Fruit fly (Drosophila melanogaster) whole organism, prepupa: ENCODE data around the gene CG32413.

ENCODE experiments used
- Ets96B ChIP-seq: fragments of 200-800 bp; optimal IDR thresholded peaks from 2 replicates; lab custom pipeline; 2019; ENCODE audit warnings: missing biosample characterization, mild to moderate bottlenecking, missing genetic modification characterization, moderate library complexity
- cyc ChIP-seq: fragments of 200-800 bp; sonication (Bioruptor generic); optimal IDR thresholded peaks from 3 replicates; lab custom pipeline; 2016; ENCODE audit warnings: missing biosample characterization, missing genetic modification characterization
- esn ChIP-seq: fragments of 200-800 bp; sonication (Bioruptor generic); optimal IDR thresholded peaks from 2 replicates; lab custom pipeline; 2016; ENCODE audit warnings: missing biosample characterization, mild to moderate bottlenecking, missing genetic modification characterization, moderate library complexity
- pdm3 ChIP-seq: fragments of 200-800 bp; sonication (Bioruptor generic); optimal IDR thresholded peaks from 3 replicates; lab custom pipeline; 2016; ENCODE audit warnings: missing biosample characterization, missing genetic modification characterization
- svp ChIP-seq: fragments of 200-800 bp; sonication (Bioruptor generic); peaks from one replicate; lab custom pipeline; 2016; ENCODE audit warnings: missing biosample characterization, missing genetic modification characterization

dm6 chr3L:5856081-5856826 lies 47.6 kb downstream of the CG32413 start:
- TF ChIP-seq Ets96B (tag; lab: Kevin White, UChicago) = no peak
- TF ChIP-seq pdm3 (GFP tag; lab: Kevin White, UChicago) = no peak
- TF ChIP-seq cyc = no peak
- TF ChIP-seq svp (GFP tag; lab: Kevin White, UChicago) = no peak
- no peak for TF ChIP-seq esn
